Worm (Caenorhabditis elegans): ENCODE measurements around the gene F07F6.4.

The F07F6.4 gene

DNA sequence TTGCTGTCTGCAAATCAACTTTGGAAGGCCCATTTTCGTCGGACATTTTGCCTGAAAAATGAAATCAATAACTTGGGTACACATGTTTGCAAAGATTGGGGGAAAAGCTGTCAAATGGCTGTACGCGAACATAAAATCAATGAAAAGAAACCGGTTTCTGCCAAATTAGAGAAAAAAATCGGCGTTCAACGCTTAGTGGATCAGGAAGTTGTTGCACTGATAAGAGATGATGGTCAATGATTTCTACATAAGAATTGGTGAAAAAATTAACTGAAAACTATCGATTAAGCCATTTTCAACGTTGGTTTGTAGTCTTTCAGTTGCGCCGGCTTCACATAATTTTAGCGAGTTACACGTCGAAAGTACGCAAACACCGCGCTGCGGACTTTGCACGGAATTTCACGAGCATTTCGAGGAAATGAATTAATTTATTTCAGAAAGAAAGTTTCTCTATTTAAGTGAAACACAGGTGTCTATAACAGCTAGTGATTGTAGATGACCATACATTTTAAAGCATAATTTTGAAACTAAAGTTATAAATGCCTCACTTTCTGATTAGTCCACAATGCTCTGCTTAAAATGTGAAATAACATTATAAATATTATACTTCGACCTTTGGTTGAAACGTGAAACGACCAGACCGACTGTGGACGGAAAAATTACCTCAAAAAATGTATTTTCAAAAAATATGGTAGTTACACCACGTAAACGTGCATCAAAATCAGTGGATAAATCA is at the start of gene F07F6.4, which contains the start of gene F07F6.2:
Gene F07F6.4, minus strand, starts transcription at position 51 of the 736 bp plus-strand sequence.
Gene F07F6.2, plus strand, starts transcription at position 686 of the 736 bp plus-strand sequence.
- no peak for TF ChIP-seq lin-35 (GFP tag; optimal IDR thresholded peaks at IDR 0.05)
- peak; percentile 89 to 94 for TF ChIP-seq let-607 (tag; optimal IDR thresholded peaks at IDR 0.05)
- TF ChIP-seq attf-5 (GFP tag; optimal IDR thresholded peaks at IDR 0.05) = peak; percentile 14

ce11 chrII:5478318-5478717 is 48.9 kb upstream of the F07F6.4 start, which contains the start of gene F56D1.1:
Gene F56D1.1, plus strand, starts transcription at chrII:5478618.
- no peak for TF ChIP-seq dox-1 (GFP tag; IDR thresholded peaks at IDR 0.05)
- TF ChIP-seq ceh-79 (tag; optimal IDR thresholded peaks at IDR 0.05) = no peak
- TF ChIP-seq attf-3 (GFP tag; conservative IDR thresholded peaks at IDR 0.05) = no peak
- TF ChIP-seq ztf-25 (GFP tag; IDR thresholded peaks at IDR 0.05) = no peak
- TF ChIP-seq B0035.1 (tag; optimal IDR thresholded peaks at IDR 0.05) = no peak
- no peak for TF ChIP-seq ceh-91 (GFP tag; IDR thresholded peaks at IDR 0.05)
- TF ChIP-seq ceh-40 (GFP tag; IDR thresholded peaks at IDR 0.05) = no peak
- TF ChIP-seq F10E7.11 (tag; optimal IDR thresholded peaks at IDR 0.05) = no peak
- TF ChIP-seq lin-26 (GFP tag; IDR thresholded peaks at IDR 0.05) = no peak
- no peak for TF ChIP-seq F57A8.1 (GFP tag; optimal IDR thresholded peaks at IDR 0.05)
- TF ChIP-seq hrde-1 (tag; optimal IDR thresholded peaks at IDR 0.05; ENCODE audit: borderline replicate concordance) = no peak
- TF ChIP-seq Y79H2A.3 (GFP tag; conservative IDR thresholded peaks at IDR 0.05) = no peak
- TF ChIP-seq hmg-20 (GFP tag; IDR thresholded peaks at IDR 0.05) = no peak
- no peak for TF ChIP-seq ets-4 (GFP tag; optimal IDR thresholded peaks at IDR 0.05)
- TF ChIP-seq let-526 (GFP tag; IDR thresholded peaks at IDR 0.05) = no peak
- TF ChIP-seq F39B2.1 (GFP tag; IDR thresholded peaks at IDR 0.05) = no peak

DNA sequence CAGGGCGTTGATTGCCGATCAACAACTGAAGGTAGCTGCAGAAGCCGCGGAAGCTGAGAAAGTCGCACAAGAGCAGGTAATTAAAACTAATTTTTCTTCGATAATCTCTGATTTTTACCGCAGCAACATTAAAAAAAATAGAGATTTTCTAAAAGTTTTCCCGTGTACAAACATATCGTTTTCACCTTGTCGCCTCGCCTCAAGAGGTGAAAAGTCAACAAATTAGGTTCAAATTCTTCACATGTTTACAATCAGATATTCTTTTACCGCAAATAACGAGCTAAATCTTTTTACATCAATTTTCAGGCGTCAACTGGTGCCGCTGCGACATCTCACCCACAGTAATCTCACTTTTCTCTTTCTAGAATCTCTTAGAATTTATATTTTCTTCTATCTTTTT is 45.6 kb upstream of the F07F6.4 start, which contains the start of gene ilcr-2:
Gene ilcr-2, plus strand, starts transcription at position 301 of the 400 bp plus-strand sequence.
- TF ChIP-seq tbp1 (GFP tag; optimal IDR thresholded peaks at IDR 0.05) (no peak), ceh-79 (tag; optimal IDR thresholded peaks at IDR 0.05) (no peak), sea-2 (GFP tag; IDR thresholded peaks at IDR 0.05) (no peak), T07F8.4 (tag; optimal IDR thresholded peaks at IDR 0.05) (no peak), ceh-100 (GFP tag; IDR thresholded peaks at IDR 0.05) (no peak), mes-4 (tag; optimal IDR thresholded peaks at IDR 0.05) (no peak), nfyb-1 (GFP tag; IDR thresholded peaks at IDR 0.05) (no peak), attf-6 (GFP tag; IDR thresholded peaks at IDR 0.05) (no peak), mel-28 (tag; optimal IDR thresholded peaks at IDR 0.05; ENCODE audit: borderline replicate concordance) (no peak), attf-5 (GFP tag; optimal IDR thresholded peaks at IDR 0.05) (no peak), ztf-3 (GFP tag; optimal IDR thresholded peaks at IDR 0.05) (no peak), him-1 (tag; optimal IDR thresholded peaks at IDR 0.05) (no peak), ztf-22 (GFP tag; optimal IDR thresholded peaks at IDR 0.05) (no peak), F55B11.4 (tag; optimal IDR thresholded peaks at IDR 0.05; ENCODE audit: borderline replicate concordance, insufficient read depth) (no peak), atf-7 (tag; optimal IDR thresholded peaks at IDR 0.05) (no peak), nfya-2 (GFP tag; IDR thresholded peaks at IDR 0.05) (no peak), dpl-1 (GFP tag; optimal IDR thresholded peaks at IDR 0.05) (no peak)
